Fruit fly (Drosophila melanogaster) whole organism, wandering third instar larva: ENCODE measurements around the gene VhaM9.7-b.
A peak's percentile ranks its signal among the peaks of the same experiment; 100 is the strongest.

Experiments
- Abd-B ChIP-seq: fragments of >200 bp; optimal IDR thresholded peaks from 2 replicates; lab custom pipeline; 2017; ENCODE audit warnings: missing biosample characterization, missing genetic modification characterization
- CG32264 ChIP-seq: fragments of 200-800 bp; sonication (Bioruptor generic); optimal IDR thresholded peaks from 2 replicates; lab custom pipeline; 2016; ENCODE audit warnings: missing biosample characterization, missing genetic modification characterization
- CG9705 ChIP-seq: fragments of 200-800 bp; sonication (Bioruptor generic); optimal IDR thresholded peaks from 2 replicates; lab custom pipeline; 2018; ENCODE audit warnings: missing biosample characterization, mild to moderate bottlenecking, missing genetic modification characterization
- CrebA ChIP-seq: fragments of 200-800 bp; sonication (Bioruptor generic); optimal IDR thresholded peaks from 2 replicates; lab custom pipeline; 2016; ENCODE audit warnings: missing biosample characterization, mild to moderate bottlenecking, missing genetic modification characterization, borderline replicate concordance
- Dfd ChIP-seq: fragments of >200 bp; optimal IDR thresholded peaks from 2 replicates; lab custom pipeline; 2017; ENCODE audit warnings: missing biosample characterization, missing genetic modification characterization
- Dif ChIP-seq: fragments of 200-275, 200-300 bp; sonication (Bioruptor generic); optimal IDR thresholded peaks from 2 replicates; lab custom pipeline; 2018; ENCODE audit warnings: missing biosample characterization, missing genetic modification characterization; ENCODE audit not compliant: partially characterized antibody
- GATAd ChIP-seq: sonication (Bioruptor generic); optimal IDR thresholded peaks from 2 replicates; lab custom pipeline; 2016; ENCODE audit warnings: missing biosample characterization, missing genetic modification characterization
- HLH106 ChIP-seq: fragments of 200-800 bp; optimal IDR thresholded peaks from 3 replicates; lab custom pipeline; 2019; ENCODE audit warnings: missing biosample characterization, mild to moderate bottlenecking, missing genetic modification characterization, moderate library complexity
- Hnf4 ChIP-seq: fragments of 200-800 bp; sonication (Bioruptor generic); optimal IDR thresholded peaks from 2 replicates; lab custom pipeline; 2016; ENCODE audit warnings: missing biosample characterization, mild to moderate bottlenecking, missing genetic modification characterization
- Hr78 ChIP-seq: fragments of >200 bp; optimal IDR thresholded peaks from 2 replicates; lab custom pipeline; 2017; ENCODE audit warnings: missing biosample characterization, missing genetic modification characterization
- Hr83 ChIP-seq: fragments of 200-300 bp; sonication (Bioruptor generic); optimal IDR thresholded peaks from 2 replicates; lab custom pipeline; 2016; ENCODE audit warnings: missing biosample characterization, mild to moderate bottlenecking, missing genetic modification characterization, moderate library complexity; ENCODE audit not compliant: poor library complexity, severe bottlenecking
- Jra ChIP-seq: sonication (Bioruptor generic); optimal IDR thresholded peaks from 2 replicates; lab custom pipeline; 2016; ENCODE audit warnings: missing biosample characterization, missing genetic modification characterization
- Mio ChIP-seq: sonication (Bioruptor generic); optimal IDR thresholded peaks from 2 replicates; lab custom pipeline; 2016; ENCODE audit warnings: missing biosample characterization, missing genetic modification characterization
- Myc ChIP-seq: fragments of >200 bp; optimal IDR thresholded peaks from 2 replicates; lab custom pipeline; 2017
- N ChIP-seq: fragments of >200 bp; optimal IDR thresholded peaks from 2 replicates; lab custom pipeline; 2018; ENCODE audit warnings: missing biosample characterization, missing external identifiers, missing genetic modification characterization
- OdsH ChIP-seq: fragments of 200-800 bp; sonication (Bioruptor generic); optimal IDR thresholded peaks from 2 replicates; lab custom pipeline; 2016; ENCODE audit warnings: missing biosample characterization, mild to moderate bottlenecking, missing genetic modification characterization
- Rel ChIP-seq, 2 experiments: fragments of 200-800 bp; sonication (Bioruptor generic) in 1 of 2; optimal IDR thresholded peaks; 2 replicates in 1 of 2; 3 replicates in 1 of 2; lab custom pipeline; 2016 to 2019; ENCODE audit warnings: mild to moderate bottlenecking in 2 of 2, missing biosample characterization in 2 of 2, missing genetic modification characterization in 2 of 2, moderate library complexity in 1 of 2
- Sp1 ChIP-seq: fragments of 200-800 bp; sonication (Bioruptor generic); optimal IDR thresholded peaks from 3 replicates; lab custom pipeline; 2019; ENCODE audit warnings: missing biosample characterization, mild to moderate bottlenecking, missing genetic modification characterization, moderate library complexity
- Vsx2 ChIP-seq: fragments of 200-300, 225-300 bp; sonication (Bioruptor generic); optimal IDR thresholded peaks from 2 replicates; lab custom pipeline; 2018; ENCODE audit warnings: missing biosample characterization, missing genetic modification characterization; ENCODE audit not compliant: partially characterized antibody
- br ChIP-seq: fragments of 200-800 bp; sonication (Bioruptor generic); optimal IDR thresholded peaks from 2 replicates; lab custom pipeline; 2016; ENCODE audit warnings: missing biosample characterization, missing genetic modification characterization
- brk ChIP-seq: fragments of 200-800 bp; sonication (Bioruptor generic); optimal IDR thresholded peaks from 2 replicates; lab custom pipeline; 2016; ENCODE audit warnings: missing biosample characterization, mild to moderate bottlenecking, missing genetic modification characterization
- dl ChIP-seq, 2 experiments: fragments of 175-275, 200-275 bp in 1 of 2; fragments of 200-275 bp in 1 of 2; sonication (Bioruptor generic); optimal IDR thresholded peaks; lab custom pipeline; 2018; ENCODE audit warnings: mild to moderate bottlenecking in 2 of 2, missing biosample characterization in 2 of 2, missing genetic modification characterization in 2 of 2, moderate library complexity in 2 of 2; ENCODE audit not compliant: partially characterized antibody in 2 of 2, insufficient read depth in 1 of 2
- dmrt93B ChIP-seq: fragments of 200-800 bp; sonication (Bioruptor generic); optimal IDR thresholded peaks from 2 replicates; lab custom pipeline; 2018; ENCODE audit warnings: missing biosample characterization, mild to moderate bottlenecking, missing genetic modification characterization
- dsf ChIP-seq: sonication (Bioruptor generic); optimal IDR thresholded peaks from 2 replicates; lab custom pipeline; 2016; ENCODE audit warnings: missing biosample characterization, missing genetic modification characterization, borderline replicate concordance
- ey ChIP-seq: fragments of 200-800 bp; sonication (Bioruptor generic); optimal IDR thresholded peaks from 2 replicates; lab custom pipeline; 2016; ENCODE audit warnings: missing biosample characterization, missing genetic modification characterization
- foxo ChIP-seq, 2 experiments: fragments of 200-800 bp; sonication (Bioruptor generic); optimal IDR thresholded peaks; 2 replicates in 1 of 2; 3 replicates in 1 of 2; lab custom pipeline; 2016 to 2017; ENCODE audit warnings: missing biosample characterization in 2 of 2, missing genetic modification characterization in 2 of 2
- fru ChIP-seq: fragments of 200-800 bp; sonication (Bioruptor generic); optimal IDR thresholded peaks from 3 replicates; lab custom pipeline; 2016; ENCODE audit warnings: missing biosample characterization, mild to moderate bottlenecking, missing genetic modification characterization
- h ChIP-seq: fragments of 200-800 bp; sonication (Bioruptor generic); optimal IDR thresholded peaks from 3 replicates; lab custom pipeline; 2016; ENCODE audit warnings: missing biosample characterization, mild to moderate bottlenecking, missing genetic modification characterization
- jim ChIP-seq: fragments of 175-275, 200-325 bp; sonication (Bioruptor generic); optimal IDR thresholded peaks from 2 replicates; lab custom pipeline; 2016; ENCODE audit warnings: missing biosample characterization, mild to moderate bottlenecking, missing genetic modification characterization
- lola ChIP-seq: fragments of >200 bp; optimal IDR thresholded peaks from 2 replicates; lab custom pipeline; 2017; ENCODE audit warnings: missing biosample characterization, missing genetic modification characterization
- pan ChIP-seq: fragments of >200 bp; optimal IDR thresholded peaks from 2 replicates; lab custom pipeline; 2017
- psq ChIP-seq: fragments of 200-800 bp; sonication (Bioruptor generic); optimal IDR thresholded peaks from 3 replicates; lab custom pipeline; 2017; ENCODE audit warnings: missing biosample characterization, mild to moderate bottlenecking, missing genetic modification characterization, moderate library complexity
- rgr ChIP-seq: fragments of 200-800 bp; sonication (Bioruptor generic); optimal IDR thresholded peaks from 3 replicates; lab custom pipeline; 2016; ENCODE audit warnings: missing biosample characterization, mild to moderate bottlenecking, missing genetic modification characterization
- sage ChIP-seq: fragments of 200-800 bp; sonication (Bioruptor generic); optimal IDR thresholded peaks from 2 replicates; lab custom pipeline; 2016; ENCODE audit warnings: missing biosample characterization, mild to moderate bottlenecking, missing genetic modification characterization
- sv ChIP-seq: fragments of 200-800 bp; sonication (Bioruptor generic); optimal IDR thresholded peaks from 3 replicates; lab custom pipeline; 2016; ENCODE audit warnings: missing biosample characterization, missing genetic modification characterization
- tai ChIP-seq: sonication (Bioruptor generic); optimal IDR thresholded peaks from 2 replicates; lab custom pipeline; 2016; ENCODE audit warnings: missing biosample characterization, missing genetic modification characterization
- usp ChIP-seq: fragments of >200 bp; optimal IDR thresholded peaks from 2 replicates; lab custom pipeline; 2017; ENCODE audit warnings: missing biosample characterization, missing genetic modification characterization
- woc ChIP-seq: sonication (Bioruptor generic); optimal IDR thresholded peaks from 2 replicates; lab custom pipeline; 2016; ENCODE audit warnings: missing biosample characterization, mild to moderate bottlenecking, missing genetic modification characterization

Gene VhaM9.7-b

DNA sequence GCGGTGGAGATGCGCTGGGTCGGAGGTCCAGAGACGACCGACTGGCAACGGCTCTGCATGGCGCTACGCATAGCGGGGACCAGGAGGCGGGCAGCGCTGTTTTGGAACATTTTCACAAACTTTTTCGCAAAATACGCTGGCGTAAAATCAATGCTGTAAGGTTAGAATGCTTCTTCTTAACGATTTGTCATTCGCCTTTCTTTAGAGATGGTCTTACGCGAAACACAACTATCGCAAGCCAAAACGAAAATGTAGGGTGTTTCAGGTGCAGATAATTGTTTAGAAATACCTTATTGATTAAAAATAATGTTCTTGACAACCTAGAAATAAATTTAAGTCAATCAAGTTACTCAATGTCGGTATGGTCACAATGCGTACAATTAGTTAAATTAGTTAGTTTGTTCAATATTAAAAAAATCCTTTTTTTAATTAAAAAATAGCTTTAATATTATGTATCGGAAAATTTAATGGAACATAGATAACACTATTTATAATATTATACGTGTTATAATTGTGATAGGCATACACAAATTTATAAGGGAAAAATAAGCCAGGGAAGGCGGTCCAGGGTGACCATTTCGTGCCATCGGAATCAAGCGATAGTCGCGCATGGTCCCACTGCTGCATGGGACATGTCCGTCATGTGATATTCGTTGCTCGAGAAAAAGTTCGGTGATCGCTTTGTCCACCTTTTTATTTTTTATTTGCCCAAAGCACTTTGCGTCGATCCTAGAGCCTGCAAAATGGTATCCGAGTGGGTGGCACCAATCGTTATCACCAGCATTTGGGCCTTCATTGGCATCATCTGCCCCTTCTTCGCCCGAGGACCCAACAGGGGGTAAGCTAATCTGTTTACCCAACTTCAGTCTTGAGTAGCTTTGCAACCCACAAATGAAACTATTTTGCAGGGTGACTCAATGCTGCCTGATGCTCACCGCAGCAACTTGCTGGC is at the start of gene VhaM9.7-b, which contains the start of gene COX8:
VhaM9.7-b (plus strand) TSS at position 618 of the 952 bp plus-strand sequence.
COX8 (minus strand) TSS at position 203 of the 952 bp plus-strand sequence.
- peak; percentile 83 for TF ChIP-seq Hr83 (GFP tag; lab: Kevin White, UChicago)
- no peak for TF ChIP-seq CG32264 (GFP tag; lab: Kevin White, UChicago)
- TF ChIP-seq Myc (lab: Kevin White, UChicago), result peak; percentile 11
- no peak for TF ChIP-seq N (GFP tag; lab: Kevin White, UChicago)
- no peak for TF ChIP-seq OdsH (GFP tag; lab: Kevin White, UChicago)
- no peak for TF ChIP-seq br
- TF ChIP-seq Hr78 (GFP tag; lab: Kevin White, UChicago), result no peak
- TF ChIP-seq sage, result no peak
- TF ChIP-seq lola (GFP tag; lab: Kevin White, UChicago), result no peak
- no peak for TF ChIP-seq h (GFP tag; lab: Kevin White, UChicago)
- peak; percentile 48 for TF ChIP-seq ey (GFP tag; lab: Kevin White, UChicago)
- TF ChIP-seq woc (GFP tag; lab: Kevin White, UChicago), result peak; percentile 86
- TF ChIP-seq dsf (GFP tag; lab: Kevin White, UChicago), result peak; percentile 69
- TF ChIP-seq GATAd (GFP tag; lab: Kevin White, UChicago), result no peak
- peak; percentile 63 for TF ChIP-seq CG9705 (GFP tag; lab: Kevin White, UChicago)
- TF ChIP-seq psq (GFP tag; lab: Kevin White, UChicago), result peak; percentile 17
- no peak for TF ChIP-seq Jra
- no peak for TF ChIP-seq dmrt93B (GFP tag; lab: Kevin White, UChicago)
- no peak for TF ChIP-seq usp (GFP tag; lab: Kevin White, UChicago)
- no peak for TF ChIP-seq pan
- TF ChIP-seq jim (GFP tag; lab: Kevin White, UChicago), result no peak
- TF ChIP-seq fru (GFP tag; lab: Kevin White, UChicago), result no peak
- TF ChIP-seq Sp1 (GFP tag; lab: Kevin White, UChicago), result no peak
- peak; percentile 71 for TF ChIP-seq brk (GFP tag; lab: Kevin White, UChicago)
- no peak for TF ChIP-seq foxo (GFP tag; optimal IDR thresholded peaks at IDR 0.05; lab: Kevin White, UChicago)
- no peak for TF ChIP-seq tai (GFP tag; lab: Kevin White, UChicago)
- TF ChIP-seq Abd-B, result no peak
- TF ChIP-seq CrebA, result no peak
- TF ChIP-seq Hnf4 (GFP tag; lab: Kevin White, UChicago), result peak; percentile 56
- TF ChIP-seq Vsx2 (GFP tag; lab: Kevin White, UChicago), result no peak
- TF ChIP-seq Mio, result no peak
- no peak for TF ChIP-seq dl (GFP tag; optimal IDR thresholded peaks at IDR 0.05; lab: Kevin White, UChicago; ENCODE audit: insufficient read depth in 1 of 2, partially characterized antibody in 2 of 2)
- TF ChIP-seq Dif (GFP tag; lab: Kevin White, UChicago), result no peak
- peak; percentile 36 for TF ChIP-seq sv
- no peak for TF ChIP-seq HLH106 (tag; lab: Kevin White, UChicago)
- TF ChIP-seq Rel (GFP tag; optimal IDR thresholded peaks at IDR 0.05; lab: Kevin White, UChicago), result no peak
- TF ChIP-seq Rel (tag; optimal IDR thresholded peaks at IDR 0.05; lab: Kevin White, UChicago), result peak; percentile 86
- TF ChIP-seq rgr (GFP tag; lab: Kevin White, UChicago), result no peak
- no peak for TF ChIP-seq Dfd
- TF ChIP-seq, all 38 proteins: peak for 11

- TF ChIP-seq HLH106 (tag; lab: Kevin White, UChicago) (no peak), jim (GFP tag; lab: Kevin White, UChicago) (no peak)
Measured at dm6 chr3L:21490486-21490885, 49.2 kb upstream of the VhaM9.7-b start, which contains the start of gene Neu2. TSS of gene Neu2 (minus strand) at chr3L:21490586.
